Worm (Caenorhabditis elegans) whole organism, mixed stage, embryonic: Measurements from ENCODE around the gene pid-5.

Source experiments
- blmp-1 ChIP-seq: fragments of 150-350 bp; optimal IDR thresholded peaks from 2 replicates; lab custom pipeline; 2014; ENCODE audit warnings: missing biosample characterization, missing genetic modification characterization
- ces-1 ChIP-seq: fragments of 150-350 bp; optimal IDR thresholded peaks from 2 replicates; lab custom pipeline; 2014; ENCODE audit warnings: missing biosample characterization, missing genetic modification reagents, missing genetic modification characterization
- drap-1 ChIP-seq: fragments of 200-800 bp; sonication (Bioruptor generic); optimal IDR thresholded peaks from 3 replicates; lab custom pipeline; 2018; ENCODE audit warnings: mild to moderate bottlenecking, missing genetic modification characterization, missing compliant biosample characterization
- elt-1 ChIP-seq: sonication (generic microtip); optimal IDR thresholded peaks from 2 replicates; lab custom pipeline; 2017; ENCODE audit warnings: missing genetic modification characterization, mild to moderate bottlenecking, missing compliant biosample characterization, antibody characterized with exemption, moderate library complexity, borderline replicate concordance; ENCODE audit not compliant: insufficient read depth
- ham-2 ChIP-seq: fragments of 200-800 bp; sonication (Bioruptor generic); optimal IDR thresholded peaks from 2 replicates; lab custom pipeline; 2018; ENCODE audit warnings: mild to moderate bottlenecking, missing genetic modification characterization, missing compliant biosample characterization
- lsy-2 ChIP-seq: fragments of 150-350 bp; optimal IDR thresholded peaks from 2 replicates; lab custom pipeline; 2014; ENCODE audit warnings: missing biosample characterization, missing genetic modification characterization
- mab-5 ChIP-seq: fragments of 150-350 bp; optimal IDR thresholded peaks from 2 replicates; lab custom pipeline; 2014; ENCODE audit warnings: missing biosample characterization, missing genetic modification characterization
- nhr-12 ChIP-seq: fragments of 150-350 bp; optimal IDR thresholded peaks from 2 replicates; lab custom pipeline; 2014; ENCODE audit warnings: missing biosample characterization, missing genetic modification characterization
- nhr-237 ChIP-seq: fragments of 150-350 bp; optimal IDR thresholded peaks from 2 replicates; lab custom pipeline; 2014; ENCODE audit warnings: missing biosample characterization, missing genetic modification characterization
- pha-4 ChIP-seq: fragments of 150-350 bp; optimal IDR thresholded peaks from 2 replicates; lab custom pipeline; 2018; ENCODE audit warnings: missing biosample characterization, missing genetic modification reagents, missing genetic modification characterization
- unc-62 ChIP-seq: fragments of 150-350 bp; optimal IDR thresholded peaks from 2 replicates; lab custom pipeline; 2014; ENCODE audit warnings: missing biosample characterization, missing genetic modification reagents, missing genetic modification characterization
- ztf-11 ChIP-seq: fragments of 150-350 bp; optimal IDR thresholded peaks from 2 replicates; lab custom pipeline; 2014; ENCODE audit warnings: missing biosample characterization, missing genetic modification characterization

DNA sequence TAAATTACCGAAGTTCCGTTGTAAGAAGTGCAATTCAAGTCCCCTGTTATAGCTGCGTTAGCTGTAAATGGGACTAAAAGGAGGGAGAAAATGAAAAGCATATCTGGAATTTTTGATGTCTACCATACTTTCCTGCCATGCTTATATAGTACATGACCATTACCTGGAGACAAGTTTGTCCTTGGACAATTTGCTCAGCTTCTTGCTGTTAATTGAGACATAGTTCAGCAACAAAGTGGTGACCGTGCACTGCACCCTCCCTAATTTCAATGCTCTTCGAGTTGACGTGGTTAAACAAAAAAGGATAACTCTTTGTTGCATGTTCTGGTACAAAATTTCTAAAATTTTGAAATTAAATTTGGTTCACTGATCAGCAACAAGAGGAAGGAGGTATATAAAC, 48.2 kb upstream of the pid-5 start, which contains the start of gene T05B4.13:
- TF ChIP-seq pha-4 (tag; lab: Kevin White, UChicago) (no peak), drap-1 (no peak), ztf-11 (tag; lab: Kevin White, UChicago) (no peak), nhr-237 (tag; lab: Kevin White, UChicago) (no peak), blmp-1 (tag; lab: Kevin White, UChicago) (no peak), nhr-12 (no peak), elt-1 (tag; lab: Kevin White, UChicago) (no peak), unc-62 (GFP tag; lab: Kevin White, UChicago) (no peak), mab-5 (tag; lab: Kevin White, UChicago) (no peak), lsy-2 (tag; lab: Kevin White, UChicago) (no peak), ces-1 (GFP tag; lab: Kevin White, UChicago) (no peak), ham-2 (no peak)
